Fruit fly (Drosophila melanogaster): ENCODE measurements around the gene CG13995.

DNA sequence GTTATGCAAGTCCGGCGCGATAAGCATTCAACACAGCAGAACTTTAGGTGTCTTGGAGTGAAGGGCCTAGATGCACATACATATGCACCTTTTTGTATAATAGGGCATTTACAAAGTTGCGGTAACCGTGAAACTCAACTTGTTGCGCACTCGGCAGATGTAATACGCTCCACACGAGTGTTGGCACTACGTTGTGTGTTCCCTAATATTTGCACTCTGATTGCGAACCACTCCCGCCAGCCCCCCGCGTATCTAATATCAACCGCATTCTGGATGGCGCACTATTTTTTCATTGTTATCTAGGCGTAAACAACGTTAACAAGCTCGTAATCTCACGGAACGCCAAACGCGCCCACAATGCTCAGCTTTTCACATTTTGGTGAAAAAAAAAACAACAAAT, 26.2 kb downstream of the CG13995 start:
- TF ChIP-seq ttk (optimal IDR thresholded peaks at IDR 0.05), result no peak
- no peak for TF ChIP-seq h (optimal IDR thresholded peaks at IDR 0.05)
- TF ChIP-seq insv (optimal IDR thresholded peaks at IDR 0.05), result no peak
- TF ChIP-seq Myc (optimal IDR thresholded peaks at IDR 0.05), result no peak
- TF ChIP-seq psq (optimal IDR thresholded peaks at IDR 0.05), result no peak
- TF ChIP-seq Sin3A (optimal IDR thresholded peaks at IDR 0.05), result no peak

All from Kc167 (cell line).